Worm (Caenorhabditis elegans): ENCODE results near the gene col-161.

The col-161 gene

DNA sequence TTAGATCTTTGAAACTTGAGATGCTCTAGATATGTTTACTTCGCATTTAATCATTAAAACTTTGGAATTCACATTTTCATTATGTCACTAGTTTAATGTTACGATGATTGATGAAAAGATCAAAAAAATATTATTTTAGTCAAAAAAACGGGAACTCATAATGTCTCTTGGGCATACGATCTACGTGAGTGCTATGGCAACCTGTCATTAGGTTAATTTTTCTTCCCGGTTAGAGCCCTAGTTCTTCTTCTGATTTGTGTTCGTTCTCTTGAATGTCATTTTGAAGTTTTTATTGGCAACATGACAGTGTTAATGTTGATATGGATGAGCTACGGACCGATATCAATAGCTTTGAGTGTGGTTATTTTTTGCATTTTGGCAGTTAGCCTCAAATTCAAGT lies 45.6 kb upstream of the col-161 start, which contains the start of gene srg-46:
TSS of gene srg-46 (plus strand) at position 301 of the 400 bp plus-strand sequence.
- TF ChIP-seq ztf-11 (tag; optimal IDR thresholded peaks at IDR 0.05): no peak
- TF ChIP-seq snpc-4 (tag; optimal IDR thresholded peaks at IDR 0.05): no peak
- no peak for TF ChIP-seq nhr-21 (tag; optimal IDR thresholded peaks at IDR 0.05)

DNA sequence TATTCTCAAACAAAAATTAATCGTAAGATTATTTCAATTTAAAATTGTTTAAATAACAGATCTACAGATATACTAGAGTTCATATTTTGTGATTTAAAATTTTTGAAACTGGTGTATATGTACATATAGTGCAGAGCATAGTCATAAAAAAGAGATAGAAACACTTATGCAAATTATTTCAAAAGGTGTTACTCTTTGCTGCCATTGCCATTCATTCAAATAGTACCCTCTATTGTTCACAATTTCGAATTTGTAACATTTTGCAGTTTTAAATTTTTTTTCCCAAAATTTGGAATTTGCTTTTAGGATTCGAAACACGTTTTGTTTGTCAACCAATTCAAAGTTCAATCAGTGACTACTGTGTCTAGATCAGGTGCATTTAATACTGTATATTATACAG lies 42.4 kb upstream of the col-161 start, which contains the start of gene F32H5.4:
TSS of gene F32H5.4 (plus strand) at position 301 of the 400 bp plus-strand sequence.
- no peak for TF ChIP-seq ZK546.5 (tag; optimal IDR thresholded peaks at IDR 0.05)

DNA sequence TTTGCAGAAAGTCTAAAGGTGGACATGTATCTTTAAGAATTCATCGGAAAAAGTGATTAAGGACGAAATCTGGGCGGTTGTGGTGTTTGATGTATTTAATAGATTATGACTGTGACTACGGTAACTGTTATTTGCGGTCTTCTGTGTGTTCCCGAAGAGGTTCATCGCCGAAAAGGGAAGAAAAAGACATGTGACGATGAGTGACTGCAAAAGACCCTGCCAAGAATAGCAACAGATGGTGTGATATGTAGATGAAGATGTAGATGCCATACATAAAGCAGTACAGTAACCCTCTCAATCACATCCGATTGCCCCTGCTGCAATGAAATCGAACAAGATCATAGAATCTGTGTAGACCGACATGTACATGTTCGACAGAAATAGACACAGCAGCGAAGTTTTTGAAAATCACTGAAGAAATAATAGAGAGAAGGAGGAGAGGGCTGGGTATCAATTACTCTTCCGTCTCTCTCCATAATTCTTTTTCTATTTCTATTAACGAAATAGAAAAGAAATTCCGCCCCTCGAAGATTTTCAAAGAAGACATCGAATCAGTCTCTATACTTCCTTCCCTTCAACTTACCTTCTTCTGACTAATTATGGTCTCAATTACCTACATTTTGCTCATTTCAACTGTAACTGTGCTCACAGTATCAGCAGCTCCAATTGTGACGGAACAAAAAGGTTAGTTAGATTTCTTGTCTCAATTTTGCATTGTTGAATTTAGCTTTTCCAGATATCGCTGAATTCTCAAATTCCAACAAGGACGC lies 41.2 kb upstream of the col-161 start, which contains the start of gene F32H5.3:
TSS of gene F32H5.3 (plus strand) at position 513 of the 770 bp plus-strand sequence.
- peak; percentile 30 for TF ChIP-seq sma-3 (GFP tag; optimal IDR thresholded peaks at IDR 0.05)
- peak; percentile 12 for TF ChIP-seq blmp-1 (tag; optimal IDR thresholded peaks at IDR 0.05; ENCODE audit: insufficient read depth)
- TF ChIP-seq F13H6.1 (tag; optimal IDR thresholded peaks at IDR 0.05): no peak
- peak in 1 of 2 experiments; percentile 47 for TF ChIP-seq lsy-2 (tag; optimal IDR thresholded peaks at IDR 0.05)
- peak; percentile 44 for TF ChIP-seq nhr-25 (tag; optimal IDR thresholded peaks at IDR 0.05)
- TF ChIP-seq skn-1 (tag; optimal IDR thresholded peaks at IDR 0.05): no peak
- TF ChIP-seq nhr-21 (tag; optimal IDR thresholded peaks at IDR 0.05): peak; percentile 44
- peak; percentile 30 for TF ChIP-seq ama-1 (optimal IDR thresholded peaks at IDR 0.05)
- TF ChIP-seq sma-9 (GFP tag; optimal IDR thresholded peaks at IDR 0.05): peak; percentile 23
- TF ChIP-seq sma-9 (tag; optimal IDR thresholded peaks at IDR 0.05): no peak
- TF ChIP-seq gmeb-1 (tag; optimal IDR thresholded peaks at IDR 0.05): no peak
- no peak for TF ChIP-seq mab-5 (tag; optimal IDR thresholded peaks at IDR 0.05)

DNA sequence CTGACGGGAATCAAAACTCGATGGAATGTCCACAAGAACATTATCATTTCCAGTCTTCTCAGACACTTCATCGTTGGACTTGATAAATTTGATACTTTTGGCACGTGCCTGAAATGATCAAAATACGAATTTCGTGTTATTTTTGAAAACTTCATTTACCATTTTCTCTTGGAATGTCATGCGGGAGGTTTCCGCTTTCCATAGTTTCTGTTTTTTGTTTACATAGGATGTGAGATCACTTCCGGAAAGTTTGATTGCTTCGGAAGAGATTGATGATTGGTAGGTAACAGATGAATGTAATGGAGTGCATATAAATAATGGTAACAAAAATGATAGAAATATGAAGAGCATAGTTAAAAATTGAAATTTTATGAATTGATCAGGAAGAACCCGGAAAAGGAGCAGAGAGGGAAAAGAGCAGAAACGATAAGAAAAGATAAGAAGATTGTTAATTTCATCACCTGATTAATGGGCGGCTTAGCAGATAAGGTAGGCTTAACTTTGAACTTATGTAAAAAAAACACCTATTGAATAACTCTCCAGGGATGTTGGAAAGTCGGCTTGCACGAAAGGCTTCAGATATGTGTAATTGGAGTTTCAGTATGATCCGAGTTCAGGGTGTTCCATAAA lies 40.0 kb upstream of the col-161 start, which contains the start of gene F32H5.1:
TSS of gene F32H5.1 (minus strand) at position 386 of the 630 bp plus-strand sequence.
- TF ChIP-seq nhr-129 (tag; optimal IDR thresholded peaks at IDR 0.05) (peak; percentile 63), blmp-1 (tag; optimal IDR thresholded peaks at IDR 0.05; ENCODE audit: insufficient read depth) (peak; percentile 19), ceh-82 (tag; optimal IDR thresholded peaks at IDR 0.05) (no peak), fos-1 (tag; optimal IDR thresholded peaks at IDR 0.05) (peak; percentile 54), sma-9 (GFP tag; optimal IDR thresholded peaks at IDR 0.05) (peak; percentile 43), sma-9 (tag; optimal IDR thresholded peaks at IDR 0.05) (no peak), nhr-6 (tag; optimal IDR thresholded peaks at IDR 0.05) (no peak), crh-2 (tag; optimal IDR thresholded peaks at IDR 0.05) (peak; percentile 13)

DNA sequence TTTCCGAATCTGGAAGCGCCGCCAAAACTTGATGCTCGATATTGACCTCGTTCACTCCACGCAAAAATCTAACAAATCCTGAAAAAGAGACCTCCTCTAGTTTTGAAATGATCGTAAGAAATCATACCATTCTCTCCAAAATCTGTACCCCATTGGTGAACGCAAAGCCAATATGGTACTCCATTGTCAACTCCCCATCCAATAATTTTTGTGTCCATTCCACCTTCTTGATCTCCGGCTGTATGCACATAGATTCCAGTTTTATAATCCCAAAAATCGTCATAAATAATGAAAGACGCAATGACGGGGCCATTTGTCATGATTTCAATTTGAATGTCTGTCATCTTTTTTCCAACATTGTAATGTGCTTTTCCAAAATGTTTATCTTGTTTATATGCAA lies 38.4 kb upstream of the col-161 start:
- TF ChIP-seq zag-1 (tag; optimal IDR thresholded peaks at IDR 0.05) (no peak), nhr-6 (tag; optimal IDR thresholded peaks at IDR 0.05) (no peak), ama-1 (optimal IDR thresholded peaks at IDR 0.05) (no peak), F13H6.1 (tag; optimal IDR thresholded peaks at IDR 0.05) (no peak), sma-3 (GFP tag; optimal IDR thresholded peaks at IDR 0.05) (no peak), nhr-12 (tag; optimal IDR thresholded peaks at IDR 0.05) (no peak), snpc-4 (tag; optimal IDR thresholded peaks at IDR 0.05) (no peak), mbf-1 (tag; optimal IDR thresholded peaks at IDR 0.05) (no peak), nhr-11 (tag; optimal IDR thresholded peaks at IDR 0.05) (no peak), lsy-2 (tag; optimal IDR thresholded peaks at IDR 0.05) (no peak), nhr-25 (tag; optimal IDR thresholded peaks at IDR 0.05) (no peak), nhr-77 (tag; optimal IDR thresholded peaks at IDR 0.05) (no peak), peb-1 (tag; optimal IDR thresholded peaks at IDR 0.05) (no peak), nhr-129 (tag; optimal IDR thresholded peaks at IDR 0.05) (no peak), ztf-11 (tag; optimal IDR thresholded peaks at IDR 0.05) (no peak)

DNA sequence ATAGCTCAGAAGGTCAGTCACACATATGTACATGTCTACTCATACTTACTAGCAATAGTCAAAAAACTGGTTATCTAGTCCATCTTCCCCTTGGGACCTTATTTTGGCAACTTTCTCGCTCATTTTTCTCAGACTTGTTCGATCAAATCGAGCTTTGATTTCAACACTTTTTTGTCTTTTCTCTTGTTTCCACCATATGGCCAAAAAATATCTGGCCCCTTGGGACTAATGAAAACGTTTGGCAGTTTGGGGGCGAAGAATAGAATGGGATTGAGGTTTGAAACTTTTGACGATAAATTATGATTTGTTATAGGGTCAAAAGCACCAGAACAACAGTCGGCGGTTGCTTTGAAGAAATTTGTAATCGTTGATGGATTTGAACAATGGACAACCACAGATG lies 34.6 kb upstream of the col-161 start:
- TF ChIP-seq ceh-16 (tag; optimal IDR thresholded peaks at IDR 0.05) (no peak), mab-5 (tag; optimal IDR thresholded peaks at IDR 0.05) (peak; percentile 60)

DNA sequence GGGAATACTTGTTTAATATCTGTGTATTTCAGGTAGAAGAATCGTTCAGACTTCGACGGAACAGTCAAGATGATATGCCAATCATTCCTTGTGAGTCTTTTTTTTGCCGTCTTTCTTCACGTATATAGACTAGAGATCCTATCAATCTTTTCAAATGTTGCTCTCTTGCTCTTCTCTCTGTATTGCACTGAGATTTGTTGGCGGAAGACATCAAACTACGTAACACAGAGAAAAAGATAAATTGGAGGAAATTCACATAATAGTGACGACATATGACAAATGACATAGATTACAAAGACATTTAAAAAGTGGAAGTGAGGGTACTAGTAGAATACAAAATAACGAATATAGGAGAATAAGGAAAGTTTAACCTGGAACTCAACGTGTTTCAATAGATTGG lies 34.0 kb upstream of the col-161 start:
- TF ChIP-seq unc-62 (GFP tag; optimal IDR thresholded peaks at IDR 0.05) (peak; percentile 58), ZK546.5 (tag; optimal IDR thresholded peaks at IDR 0.05) (no peak), nhr-6 (tag; optimal IDR thresholded peaks at IDR 0.05) (no peak), nhr-10 (tag; optimal IDR thresholded peaks at IDR 0.05) (no peak), unc-55 (GFP tag; optimal IDR thresholded peaks at IDR 0.05) (peak; percentile 66), aly-2 (tag; optimal IDR thresholded peaks at IDR 0.05) (no peak), fos-1 (tag; optimal IDR thresholded peaks at IDR 0.05) (no peak), gmeb-1 (tag; optimal IDR thresholded peaks at IDR 0.05) (no peak), nhr-129 (tag; optimal IDR thresholded peaks at IDR 0.05) (no peak), blmp-1 (tag; optimal IDR thresholded peaks at IDR 0.05; ENCODE audit: insufficient read depth) (no peak), sma-9 (GFP tag; optimal IDR thresholded peaks at IDR 0.05) (peak; percentile 7), sma-9 (tag; optimal IDR thresholded peaks at IDR 0.05) (no peak), lin-11 (tag; optimal IDR thresholded peaks at IDR 0.05) (no peak), crh-2 (tag; optimal IDR thresholded peaks at IDR 0.05) (no peak), ceh-82 (tag; optimal IDR thresholded peaks at IDR 0.05) (no peak), skn-1 (tag; optimal IDR thresholded peaks at IDR 0.05) (no peak), C34F6.9 (tag; optimal IDR thresholded peaks at IDR 0.05) (no peak), sem-4 (tag; optimal IDR thresholded peaks at IDR 0.05) (no peak), lsy-2 (tag; optimal IDR thresholded peaks at IDR 0.05) (peak in 1 of 2 experiments; percentile 22), lin-39 (tag; optimal IDR thresholded peaks at IDR 0.05) (peak; percentile 33), F13H6.1 (tag; optimal IDR thresholded peaks at IDR 0.05) (no peak), egl-27 (tag; optimal IDR thresholded peaks at IDR 0.05) (peak; percentile 18)
